Worm (Caenorhabditis elegans) whole organism, mixed stage, embryonic: ENCODE data around the gene ZK1290.1.

ENCODE experiments used
- M03D4.4 ChIP-seq: sonication (generic microtip); optimal IDR thresholded peaks from 2 replicates; lab custom pipeline; 2017; ENCODE audit warnings: mild to moderate bottlenecking, missing genetic modification characterization, missing compliant biosample characterization
- blmp-1 ChIP-seq: fragments of 150-350 bp; optimal IDR thresholded peaks from 2 replicates; lab custom pipeline; 2014; ENCODE audit warnings: missing biosample characterization, missing genetic modification characterization
- ceh-39 ChIP-seq: fragments of 150-350 bp; optimal IDR thresholded peaks from 2 replicates; lab custom pipeline; 2014; ENCODE audit warnings: missing biosample characterization, missing genetic modification characterization
- ces-1 ChIP-seq: fragments of 150-350 bp; optimal IDR thresholded peaks from 2 replicates; lab custom pipeline; 2014; ENCODE audit warnings: missing biosample characterization, missing genetic modification reagents, missing genetic modification characterization
- cnd-1 ChIP-seq: fragments of 200-800 bp; sonication (Bioruptor generic); optimal IDR thresholded peaks from 2 replicates; lab custom pipeline; 2018; ENCODE audit warnings: mild to moderate bottlenecking, missing genetic modification characterization, missing compliant biosample characterization
- drap-1 ChIP-seq: fragments of 200-800 bp; sonication (Bioruptor generic); optimal IDR thresholded peaks from 3 replicates; lab custom pipeline; 2018; ENCODE audit warnings: mild to moderate bottlenecking, missing genetic modification characterization, missing compliant biosample characterization
- elt-1 ChIP-seq: sonication (generic microtip); optimal IDR thresholded peaks from 2 replicates; lab custom pipeline; 2017; ENCODE audit warnings: missing genetic modification characterization, mild to moderate bottlenecking, missing compliant biosample characterization, antibody characterized with exemption, moderate library complexity, borderline replicate concordance; ENCODE audit not compliant: insufficient read depth
- elt-3 ChIP-seq: fragments of 150-350 bp; optimal IDR thresholded peaks from 2 replicates; lab custom pipeline; 2014; ENCODE audit warnings: missing biosample characterization, missing genetic modification characterization
- flh-1 ChIP-seq: fragments of 200-800 bp; sonication (Bioruptor generic); optimal IDR thresholded peaks from 2 replicates; lab custom pipeline; 2018; ENCODE audit warnings: mild to moderate bottlenecking, missing genetic modification characterization, moderate library complexity, missing compliant biosample characterization
- hlh-1 ChIP-seq: fragments of 150-350 bp; optimal IDR thresholded peaks from 2 replicates; lab custom pipeline; 2014; ENCODE audit warnings: missing biosample characterization, missing genetic modification reagents, missing genetic modification characterization
- lin-13 ChIP-seq: fragments of 150-350 bp; optimal IDR thresholded peaks from 2 replicates; lab custom pipeline; 2014; ENCODE audit warnings: missing biosample characterization, missing genetic modification characterization
- lin-32 ChIP-seq: fragments of 200-800 bp; sonication (Bioruptor generic); optimal IDR thresholded peaks from 2 replicates; lab custom pipeline; 2018; ENCODE audit warnings: mild to moderate bottlenecking, missing genetic modification characterization, missing compliant biosample characterization
- lsy-2 ChIP-seq: fragments of 150-350 bp; optimal IDR thresholded peaks from 2 replicates; lab custom pipeline; 2014; ENCODE audit warnings: missing biosample characterization, missing genetic modification characterization
- mab-5 ChIP-seq: fragments of 150-350 bp; optimal IDR thresholded peaks from 2 replicates; lab custom pipeline; 2014; ENCODE audit warnings: missing biosample characterization, missing genetic modification characterization
- mep-1 ChIP-seq: fragments of 150-350 bp; optimal IDR thresholded peaks from 2 replicates; lab custom pipeline; 2017; ENCODE audit warnings: missing biosample characterization, missing genetic modification reagents, missing genetic modification characterization, inconsistent platforms
- mls-2 ChIP-seq: sonication (generic microtip); optimal IDR thresholded peaks from 2 replicates; lab custom pipeline; 2016; ENCODE audit warnings: mild to moderate bottlenecking, missing genetic modification characterization, moderate library complexity, missing compliant biosample characterization
- nhr-12 ChIP-seq: fragments of 150-350 bp; optimal IDR thresholded peaks from 2 replicates; lab custom pipeline; 2014; ENCODE audit warnings: missing biosample characterization, missing genetic modification characterization
- nhr-2 ChIP-seq: fragments of 150-350 bp; optimal IDR thresholded peaks from 2 replicates; lab custom pipeline; 2014; ENCODE audit warnings: missing biosample characterization, missing genetic modification characterization
- nhr-28 ChIP-seq: fragments of 150-350 bp; optimal IDR thresholded peaks from 2 replicates; lab custom pipeline; 2014; ENCODE audit warnings: missing biosample characterization, missing genetic modification characterization
- pha-4 ChIP-seq: fragments of 150-350 bp; optimal IDR thresholded peaks from 2 replicates; lab custom pipeline; 2018; ENCODE audit warnings: missing biosample characterization, missing genetic modification reagents, missing genetic modification characterization
- sem-2 ChIP-seq: fragments of 200-800 bp; sonication (Bioruptor generic); optimal IDR thresholded peaks from 2 replicates; lab custom pipeline; 2018; ENCODE audit warnings: mild to moderate bottlenecking, missing genetic modification characterization, missing compliant biosample characterization
- snpc-4 ChIP-seq: fragments of 150-350 bp; optimal IDR thresholded peaks from 2 replicates; lab custom pipeline; 2014; ENCODE audit warnings: missing biosample characterization, missing genetic modification characterization
- tbx-8 ChIP-seq: fragments of 200-800 bp; sonication (Bioruptor generic); optimal IDR thresholded peaks from 2 replicates; lab custom pipeline; 2018; ENCODE audit warnings: mild to moderate bottlenecking, missing genetic modification characterization, moderate library complexity, missing compliant biosample characterization
- unc-120 ChIP-seq: sonication (generic microtip); optimal IDR thresholded peaks from 2 replicates; lab custom pipeline; 2017; ENCODE audit warnings: missing genetic modification characterization, missing compliant biosample characterization; ENCODE audit not compliant: poor library complexity, severe bottlenecking
- unc-39 ChIP-seq: fragments of 150-350 bp; optimal IDR thresholded peaks from 2 replicates; lab custom pipeline; 2014; ENCODE audit warnings: missing biosample characterization, missing genetic modification characterization
- unc-62 ChIP-seq: fragments of 150-350 bp; optimal IDR thresholded peaks from 2 replicates; lab custom pipeline; 2014; ENCODE audit warnings: missing biosample characterization, missing genetic modification reagents, missing genetic modification characterization
- zip-8 ChIP-seq: fragments of 150-350 bp; optimal IDR thresholded peaks from 2 replicates; lab custom pipeline; 2014; ENCODE audit warnings: missing biosample characterization, missing genetic modification characterization
- ztf-11 ChIP-seq: fragments of 150-350 bp; optimal IDR thresholded peaks from 2 replicates; lab custom pipeline; 2014; ENCODE audit warnings: missing biosample characterization, missing genetic modification characterization

Gene ZK1290.1

ce11 chrII:7561494-7561893, at the start of gene ZK1290.1, which contains the start of gene ZK1290.11:
Gene ZK1290.1, plus strand, starts transcription at chrII:7561764.
Gene ZK1290.11, minus strand, starts transcription at chrII:7561594.
- no peak for TF ChIP-seq elt-1
- TF ChIP-seq ztf-11 (tag; lab: Kevin White, UChicago), result no peak
- TF ChIP-seq nhr-12 (tag; lab: Kevin White, UChicago), result no peak
- TF ChIP-seq mab-5 (tag; lab: Kevin White, UChicago), result no peak
- no peak for TF ChIP-seq lin-32
- TF ChIP-seq mls-2, result no peak
- no peak for TF ChIP-seq zip-8 (tag; lab: Kevin White, UChicago)
- no peak for TF ChIP-seq ceh-39 (tag; lab: Kevin White, UChicago)
- TF ChIP-seq, all 35 proteins: peak for 0

- TF ChIP-seq mep-1 (tag; lab: Kevin White, UChicago) (no peak), unc-62 (GFP tag; lab: Kevin White, UChicago) (no peak), drap-1 (no peak), unc-39 (tag; lab: Kevin White, UChicago) (no peak), tbx-8 (no peak), elt-1 (no peak), ces-1 (GFP tag; lab: Kevin White, UChicago) (no peak), zip-8 (tag; lab: Kevin White, UChicago) (no peak), flh-1 (GFP tag; lab: Kevin White, UChicago) (no peak), nhr-2 (no peak), sem-2 (no peak), lsy-2 (no peak), cnd-1 (tag; lab: Kevin White, UChicago) (no peak), ztf-11 (tag; lab: Kevin White, UChicago) (no peak), nhr-12 (tag; lab: Kevin White, UChicago) (no peak)
Measured at ce11 chrII:7519221-7519620, 42.3 kb upstream of the ZK1290.1 start, which contains the start of gene glb-9. Gene glb-9, minus strand, starts transcription at chrII:7519321.

- TF ChIP-seq elt-3, result no peak
Measured at ce11 chrII:7521420-7521819, 40.1 kb upstream of the ZK1290.1 start.

- TF ChIP-seq cnd-1 (tag; lab: Kevin White, UChicago), result no peak
- TF ChIP-seq blmp-1, result no peak
- TF ChIP-seq zip-8 (tag; lab: Kevin White, UChicago), result no peak
- no peak for TF ChIP-seq M03D4.4 (tag; lab: Kevin White, UChicago)
- TF ChIP-seq, all 35 proteins: peak for 0
Measured at ce11 chrII:7523281-7523680, 38.3 kb upstream of the ZK1290.1 start, which contains the start of gene ZK1290.15. Gene ZK1290.15, plus strand, starts transcription at chrII:7523581.

- no peak for TF ChIP-seq lin-32
- no peak for TF ChIP-seq snpc-4 (tag; lab: Kevin White, UChicago)
- TF ChIP-seq drap-1, result no peak
- TF ChIP-seq unc-120 (tag; lab: Kevin White, UChicago), result no peak
- TF ChIP-seq tbx-8, result no peak
- TF ChIP-seq sem-2, result no peak
Measured at ce11 chrII:7525458-7525857, 36.1 kb upstream of the ZK1290.1 start, which contains the start of the genes ZK1290.7 and rnh-1.1. Gene ZK1290.7, minus strand, starts transcription at chrII:7525558. Gene rnh-1.1, plus strand, starts transcription at chrII:7525738.

- no peak for TF ChIP-seq drap-1
- TF ChIP-seq lin-32, result no peak
- no peak for TF ChIP-seq zip-8 (tag; lab: Kevin White, UChicago)
- TF ChIP-seq nhr-28 (tag; lab: Kevin White, UChicago), result no peak
- TF ChIP-seq nhr-12 (tag; lab: Kevin White, UChicago), result no peak
- no peak for TF ChIP-seq lsy-2
- TF ChIP-seq flh-1 (GFP tag; lab: Kevin White, UChicago), result no peak
- no peak for TF ChIP-seq snpc-4 (tag; lab: Kevin White, UChicago)
- no peak for TF ChIP-seq unc-120 (tag; lab: Kevin White, UChicago)
- TF ChIP-seq tbx-8, result no peak
- TF ChIP-seq pha-4 (tag; lab: Kevin White, UChicago), result no peak
- TF ChIP-seq sem-2, result no peak
- TF ChIP-seq unc-62 (GFP tag; lab: Kevin White, UChicago), result no peak
- no peak for TF ChIP-seq ces-1 (GFP tag; lab: Kevin White, UChicago)
- no peak for TF ChIP-seq nhr-2
- no peak for TF ChIP-seq M03D4.4 (tag; lab: Kevin White, UChicago)
- TF ChIP-seq lin-13 (tag; lab: Kevin White, UChicago), result no peak
- no peak for TF ChIP-seq hlh-1 (tag; lab: Kevin White, UChicago)
- TF ChIP-seq, all 35 proteins: peak for 0
Measured at ce11 chrII:7528210-7528609, 33.4 kb upstream of the ZK1290.1 start.
